Worm (Caenorhabditis elegans) whole organism, early embryonic: ENCODE results near the gene Y55F3C.10.

ENCODE experiments used
- F13C5.2 ChIP-seq: sonication (generic microtip); optimal IDR thresholded peaks from 2 replicates; lab custom pipeline; 2017; ENCODE audit warnings: mild to moderate bottlenecking, missing genetic modification characterization, inconsistent platforms, missing compliant biosample characterization
- ama-1 ChIP-seq: fragments of 150-350 bp; optimal IDR thresholded peaks from 2 replicates; lab custom pipeline; 2014
- ets-7 ChIP-seq: sonication (generic microtip); optimal IDR thresholded peaks from 2 replicates; lab custom pipeline; 2016; ENCODE audit warnings: missing genotype, missing genetic modification characterization, missing compliant biosample characterization
- flt-1 ChIP-seq: fragments of 200-800 bp; sonication (Bioruptor generic); IDR thresholded peaks from 2 replicates; pipeline ENCODE4 v1.3.6; 2022; ENCODE audit warnings: missing genetic modification characterization, missing compliant biosample characterization
- pes-1 ChIP-seq: fragments of 200-800 bp; sonication (Bioruptor generic); IDR thresholded peaks from 2 replicates; pipeline ENCODE4 v1.3.6; 2022; ENCODE audit warnings: missing genetic modification reagents, missing genetic modification characterization, missing compliant biosample characterization

DNA sequence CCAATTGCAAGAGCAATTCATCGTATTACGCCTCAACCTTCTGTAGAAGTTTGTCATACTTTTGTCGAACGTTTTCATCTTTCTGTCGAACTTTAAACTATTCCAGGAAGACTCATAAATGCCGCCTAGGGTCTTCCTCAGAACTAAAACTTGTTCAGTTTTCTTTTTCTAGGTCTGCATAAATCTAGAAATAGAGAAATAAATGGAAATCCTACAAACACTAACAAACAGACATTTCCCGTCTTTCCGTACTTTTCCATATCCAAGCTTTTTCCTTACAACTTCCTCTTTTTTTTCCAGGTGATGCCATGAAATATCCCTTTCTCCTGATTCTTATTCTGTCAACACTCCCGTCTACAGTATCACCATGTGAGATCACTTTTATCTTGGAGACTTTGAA, 35.1 kb downstream of the Y55F3C.10 start, which contains the start of gene cutl-28:
- TF ChIP-seq ets-7 (tag; lab: Kevin White, UChicago) (no peak), pes-1 (GFP tag; lab: Robert Waterston, UW) (no peak), flt-1 (GFP tag; lab: Robert Waterston, UW) (no peak), F13C5.2 (no peak), ama-1 (lab: Kevin White, UChicago) (no peak)
